Worm (Caenorhabditis elegans): ENCODE data around the gene EGAP2.1.
"Not testable (repeated sequence)": the region's sequence is repeated elsewhere in the genome, so short reads cannot be mapped to it uniquely, and the experiment has no call there.

EGAP2.1 gene

ce11 chrII:5195504-5195903, 35.7 kb upstream of the EGAP2.1 start, which contains the start of gene C34F11.5:
C34F11.5 (plus strand) TSS chrII:5195804.
- no peak for TF ChIP-seq C06A6.2 (GFP tag; conservative IDR thresholded peaks at IDR 0.05)
- no peak for TF ChIP-seq ekl-4 (GFP tag; IDR thresholded peaks at IDR 0.05)
- TF ChIP-seq unc-62 (GFP tag; optimal IDR thresholded peaks at IDR 0.05), result no peak
- no peak for TF ChIP-seq ztf-26 (tag; optimal IDR thresholded peaks at IDR 0.05)
- TF ChIP-seq die-1 (tag; optimal IDR thresholded peaks at IDR 0.05), result no peak
- TF ChIP-seq aptf-2 (GFP tag; conservative IDR thresholded peaks at IDR 0.05), result no peak
- no peak for TF ChIP-seq efl-1 (GFP tag; optimal IDR thresholded peaks at IDR 0.05)
- no peak for TF ChIP-seq ztf-25 (GFP tag; IDR thresholded peaks at IDR 0.05)
- no peak for TF ChIP-seq F39B2.1 (GFP tag; IDR thresholded peaks at IDR 0.05)
- TF ChIP-seq dpl-1 (GFP tag; optimal IDR thresholded peaks at IDR 0.05), result no peak
- TF ChIP-seq chd-7 (tag; optimal IDR thresholded peaks at IDR 0.05), result no peak
- no peak for TF ChIP-seq egrh-3 (GFP tag; IDR thresholded peaks at IDR 0.05)
- no peak for TF ChIP-seq gei-17 (GFP tag; optimal IDR thresholded peaks at IDR 0.05)
- TF ChIP-seq lsl-1 (GFP tag; optimal IDR thresholded peaks at IDR 0.05), result no peak
- no peak for TF ChIP-seq nhr-80 (tag; optimal IDR thresholded peaks at IDR 0.05)

DNA sequence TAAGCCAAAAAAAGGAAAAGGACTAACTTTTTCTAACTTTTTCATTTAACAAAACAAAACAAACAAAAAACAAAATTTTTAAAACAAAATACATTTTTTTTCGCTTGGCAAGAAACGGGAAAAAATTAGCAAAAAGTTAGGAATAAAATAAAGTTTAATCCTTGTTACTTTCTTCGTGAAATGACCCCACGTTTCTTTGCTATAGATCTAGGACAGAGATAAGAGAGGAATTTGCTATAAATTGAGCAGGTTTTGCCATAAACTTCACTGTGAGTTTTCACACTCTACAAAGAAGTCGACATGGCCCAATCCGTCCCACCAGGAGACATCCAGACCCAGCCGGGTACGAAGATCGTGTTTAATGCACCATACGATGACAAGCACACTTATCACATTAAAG, 31.7 kb upstream of the EGAP2.1 start, which contains the start of gene msp-50:
TSS of gene msp-50 (plus strand) at position 301 of the 400 bp plus-strand sequence.
- no peak for TF ChIP-seq ztf-25 (GFP tag; IDR thresholded peaks at IDR 0.05)
- no peak for TF ChIP-seq F55B11.4 (tag; optimal IDR thresholded peaks at IDR 0.05; ENCODE audit: borderline replicate concordance, insufficient read depth)
- TF ChIP-seq Y67H2A.10 (GFP tag; conservative IDR thresholded peaks at IDR 0.05), result no peak
- TF ChIP-seq egl-44 (GFP tag; IDR thresholded peaks at IDR 0.05), result no peak

ce11 chrII:5200205-5200604, 31.0 kb upstream of the EGAP2.1 start:
- peak; percentile 68 for TF ChIP-seq hmg-1.2 (GFP tag; IDR thresholded peaks at IDR 0.05)
- not testable (repeated sequence) for TF ChIP-seq snpc-4 (GFP tag; optimal IDR thresholded peaks at IDR 0.05)
- peak; percentile 37 to 95 (median 80) for TF ChIP-seq snpc-4 (tag; optimal IDR thresholded peaks at IDR 0.05)
- TF ChIP-seq snpc-3.4 (tag; optimal IDR thresholded peaks at IDR 0.05), result peak; percentile 66
- TF ChIP-seq snpc-1.1 (tag; optimal IDR thresholded peaks at IDR 0.05; ENCODE audit: insufficient read depth), result peak; percentile 87
- peak; percentile 8 for TF ChIP-seq lsl-1 (GFP tag; optimal IDR thresholded peaks at IDR 0.05)

DNA sequence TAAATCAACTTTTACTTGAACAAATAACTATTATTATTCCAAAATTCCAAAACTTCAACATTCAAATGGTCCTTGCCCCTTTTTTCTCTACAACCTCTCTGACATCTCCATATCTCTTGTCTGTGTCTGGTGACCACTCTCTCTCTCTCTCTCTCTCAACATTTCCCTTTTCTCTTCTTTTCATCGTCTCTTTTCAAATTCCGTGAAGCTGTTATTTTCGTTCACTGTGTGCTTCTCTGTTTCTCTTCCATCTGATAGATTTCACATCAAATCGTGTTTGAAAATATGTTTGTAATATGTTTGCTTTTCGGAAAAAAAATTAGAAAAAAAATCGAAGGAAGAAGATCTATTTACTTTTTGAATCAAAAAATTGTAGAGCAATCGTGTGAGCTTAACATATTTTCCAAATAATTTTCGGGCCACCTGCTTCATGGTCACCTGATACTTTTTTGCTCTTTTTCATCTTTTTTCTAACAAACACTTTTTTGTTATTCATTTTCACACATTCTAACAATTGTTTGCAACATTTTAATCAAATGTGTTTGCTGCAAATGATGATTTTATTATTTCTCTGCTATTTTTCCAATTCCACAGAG, 30.1 kb upstream of the EGAP2.1 start:
- peak; percentile 12 for TF ChIP-seq attf-5 (GFP tag; optimal IDR thresholded peaks at IDR 0.05)
- no peak for TF ChIP-seq aptf-2 (GFP tag; conservative IDR thresholded peaks at IDR 0.05)
- no peak for TF ChIP-seq zim-3 (tag; optimal IDR thresholded peaks at IDR 0.05)
- TF ChIP-seq ZK185.1 (tag; optimal IDR thresholded peaks at IDR 0.05; ENCODE audit: poor library complexity, severe bottlenecking), result peak; percentile 0
- TF ChIP-seq hmg-1.2 (GFP tag; IDR thresholded peaks at IDR 0.05), result peak; percentile 39; the same call in 1 of the 2 replicates

ce11 chrII:5201922-5202562, 29.2 kb upstream of the EGAP2.1 start:
- TF ChIP-seq let-607 (tag; optimal IDR thresholded peaks at IDR 0.05) (peak; percentile 21 to 73), B0336.3 (GFP tag; IDR thresholded peaks at IDR 0.05) (peak; percentile 45; the same call in 1 of the 2 replicates), repo-1 (tag; optimal IDR thresholded peaks at IDR 0.05) (no peak), nfya-1 (tag; optimal IDR thresholded peaks at IDR 0.05; ENCODE audit: borderline replicate concordance, insufficient read depth) (no peak), nhr-90 (tag; optimal IDR thresholded peaks at IDR 0.05) (peak; percentile 57), lin-40 (tag; optimal IDR thresholded peaks at IDR 0.05) (peak; percentile 56), gei-17 (GFP tag; optimal IDR thresholded peaks at IDR 0.05) (peak; percentile 4), unc-62 (GFP tag; optimal IDR thresholded peaks at IDR 0.05) (peak; percentile 63), aptf-3 (GFP tag; IDR thresholded peaks at IDR 0.05) (no peak), atf-7 (tag; optimal IDR thresholded peaks at IDR 0.05) (peak; percentile 84), nhr-80 (tag; optimal IDR thresholded peaks at IDR 0.05) (peak; percentile 96), cebp-1 (GFP tag; IDR thresholded peaks at IDR 0.05) (no peak), cebp-1 (tag; optimal IDR thresholded peaks at IDR 0.05) (peak; percentile 48), snpc-4 (GFP tag; optimal IDR thresholded peaks at IDR 0.05) (no peak), snpc-4 (tag; optimal IDR thresholded peaks at IDR 0.05) (peak in 1 of 4 experiments; percentile 23), ztf-22 (GFP tag; optimal IDR thresholded peaks at IDR 0.05) (peak; percentile 85), nfya-2 (GFP tag; IDR thresholded peaks at IDR 0.05) (no peak), madf-10 (tag; optimal IDR thresholded peaks at IDR 0.05) (peak; percentile 42)
